Worm (Caenorhabditis elegans): ENCODE data around the gene mcd-1.

- no peak for TF ChIP-seq him-1 (tag; optimal IDR thresholded peaks at IDR 0.05)
- no peak for TF ChIP-seq dao-5 (tag; optimal IDR thresholded peaks at IDR 0.05)
Measured at ce11 chrII:13945527-13945926, 57.2 kb downstream of the mcd-1 start.

Data from whole organism, L4/young adult.